Fruit fly (Drosophila melanogaster) whole organism, pupa: Measurements from ENCODE around the gene MED26.

Experiments used
- CG10348 ChIP-seq: fragments of 200-800 bp; sonication (Bioruptor generic); IDR thresholded peaks from 2 replicates; pipeline ENCODE4 v1.3.6; 2022; ENCODE audit warnings: missing biosample characterization, missing genetic modification characterization
- EcR ChIP-seq: fragments of 200-800 bp; sonication (Bioruptor generic); optimal IDR thresholded peaks from 3 replicates; lab custom pipeline; 2019; ENCODE audit warnings: missing biosample characterization, missing genetic modification characterization, mild to moderate bottlenecking, moderate library complexity, missing genetic modification reagents
- fd96Ca ChIP-seq: fragments of 200-800 bp; sonication (Bioruptor generic); IDR thresholded peaks from 3 replicates; pipeline ENCODE4 v1.3.6; 2022; ENCODE audit warnings: missing biosample characterization, missing genetic modification characterization
- gl ChIP-seq: fragments of 200-800 bp; sonication (Bioruptor generic); optimal IDR thresholded peaks from 2 replicates; lab custom pipeline; 2018; ENCODE audit warnings: missing biosample characterization, mild to moderate bottlenecking, missing genetic modification characterization

DNA sequence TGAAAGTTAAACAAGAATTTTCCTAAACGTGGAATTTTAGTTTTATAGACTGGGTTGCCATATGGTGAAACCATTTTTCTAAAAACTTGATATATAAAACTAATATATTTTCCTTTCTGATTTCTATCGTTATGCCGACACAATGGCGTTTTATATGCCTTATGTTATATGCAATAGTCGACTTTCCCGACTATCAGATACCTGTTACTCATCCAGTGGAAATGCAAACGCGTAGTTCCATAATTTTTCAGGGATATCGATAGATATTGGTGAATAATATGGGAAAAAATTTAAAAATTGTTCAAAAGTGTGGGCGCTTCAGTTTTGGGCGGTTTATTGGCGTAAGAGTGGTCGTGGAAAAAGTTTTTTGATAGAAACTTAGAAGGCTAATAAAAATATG lies 22.1 kb upstream of the MED26 start:
- TF ChIP-seq fd96Ca (GFP tag; lab: Robert Waterston, UW) (no peak), gl (tag; lab: Kevin White, UChicago) (no peak), CG10348 (GFP tag; lab: Robert Waterston, UW) (no peak), EcR (no peak)
